Worm (Caenorhabditis elegans) whole organism, L4 larva: ENCODE data around the gene F26H11.8.

Experiments
- F26F4.8 ChIP-seq: fragments of 200-800 bp; sonication (Bioruptor generic); conservative IDR thresholded peaks from 2 replicates; pipeline ENCODE4 v1.3.6; 2022; ENCODE audit warnings: missing genetic modification characterization, missing compliant biosample characterization
- F37D6.2 ChIP-seq: sonication (generic microtip); optimal IDR thresholded peaks from 2 replicates; lab custom pipeline; 2016; ENCODE audit warnings: mild to moderate bottlenecking, missing genetic modification characterization, missing compliant biosample characterization
- F44E2.7 ChIP-seq: fragments of 200-800 bp; sonication (Bioruptor generic); IDR thresholded peaks from 2 replicates; pipeline ENCODE4 v2.1.2; 2022; ENCODE audit warnings: missing genetic modification characterization, missing compliant biosample characterization
- F49E8.2 ChIP-seq: sonication (generic microtip); optimal IDR thresholded peaks from 2 replicates; lab custom pipeline; 2016; ENCODE audit warnings: missing compliant biosample characterization, mild to moderate bottlenecking, missing genetic modification characterization, borderline replicate concordance
- R02D3.7 ChIP-seq: fragments of 150-350 bp; sonication (generic microtip); optimal IDR thresholded peaks from 3 replicates; lab custom pipeline; 2014; ENCODE audit warnings: missing biosample characterization, missing genetic modification characterization
- Y105C5A.15 ChIP-seq: fragments of 200-800 bp; sonication (Bioruptor generic); IDR thresholded peaks from 2 replicates; pipeline ENCODE4 v1.3.6; 2022; ENCODE audit warnings: missing genetic modification characterization, missing compliant biosample characterization
- Y5F2A.4 ChIP-seq: fragments of 200-800 bp; sonication (Bioruptor generic); optimal IDR thresholded peaks from 2 replicates; lab custom pipeline; 2018; ENCODE audit warnings: mild to moderate bottlenecking, missing genetic modification characterization, missing compliant biosample characterization
- aha-1 ChIP-seq: fragments of 150-350 bp; peaks from one replicate; lab custom pipeline; 2014; ENCODE audit warnings: missing biosample characterization, missing genetic modification characterization
- ama-1 ChIP-seq: fragments of 150-350 bp; optimal IDR thresholded peaks from 2 replicates; lab custom pipeline; 2014; ENCODE audit warnings: inconsistent platforms, mixed read lengths
- arid-1 ChIP-seq: fragments of 200-800 bp; sonication (Bioruptor generic); conservative IDR thresholded peaks from 2 replicates; pipeline ENCODE4 v1.3.6; 2022; ENCODE audit warnings: missing genetic modification reagents, missing genetic modification characterization, missing compliant biosample characterization
- ceh-28 ChIP-seq: fragments of 150-350 bp; optimal IDR thresholded peaks from 2 replicates; lab custom pipeline; 2014; ENCODE audit warnings: missing biosample characterization, missing genetic modification reagents, missing genetic modification characterization
- daf-16 ChIP-seq, 3 experiments: sonication (generic microtip); optimal IDR thresholded peaks; 2 replicates each; lab custom pipeline; 2016 to 2017; ENCODE audit warnings: missing genetic modification characterization in 3 of 3, missing genetic modification reagents in 3 of 3, mild to moderate bottlenecking in 2 of 3, missing compliant biosample characterization in 2 of 3, missing biosample characterization in 1 of 3, moderate library complexity in 1 of 3
- daf-19 ChIP-seq: fragments of 200-800 bp; sonication (Bioruptor generic); conservative IDR thresholded peaks from 2 replicates; pipeline ENCODE4 v1.3.6; 2022; ENCODE audit warnings: missing genetic modification characterization, missing compliant biosample characterization
- dmd-9 ChIP-seq: fragments of 200-800 bp; sonication (Bioruptor generic); IDR thresholded peaks from 2 replicates; pipeline ENCODE4 v1.3.6; 2022; ENCODE audit warnings: missing genetic modification reagents, missing genetic modification characterization, missing compliant biosample characterization
- dpl-1 ChIP-seq: fragments of 150-350 bp; optimal IDR thresholded peaks from 2 replicates; lab custom pipeline; 2014; ENCODE audit warnings: missing biosample characterization, missing genetic modification reagents, missing genetic modification characterization
- duxl-1 ChIP-seq: sonication (generic microtip); optimal IDR thresholded peaks from 2 replicates; lab custom pipeline; 2016; ENCODE audit warnings: mild to moderate bottlenecking, missing genetic modification characterization, moderate library complexity, missing compliant biosample characterization; ENCODE audit not compliant: poor library complexity
- dve-1 ChIP-seq: sonication (generic microtip); optimal IDR thresholded peaks from 2 replicates; lab custom pipeline; 2017; ENCODE audit warnings: antibody characterized with exemption, mild to moderate bottlenecking, missing genetic modification characterization, missing compliant biosample characterization; ENCODE audit not compliant: insufficient read depth
- hif-1 ChIP-seq, 2 experiments: sonication (generic microtip); optimal IDR thresholded peaks; 2 replicates each; lab custom pipeline; 2016 to 2017; ENCODE audit warnings: missing compliant biosample characterization in 2 of 2, missing genetic modification characterization in 2 of 2, missing genetic modification reagents in 2 of 2, missing genotype in 2 of 2, mild to moderate bottlenecking in 1 of 2
- jun-1 ChIP-seq: fragments of 150-350 bp; optimal IDR thresholded peaks from 2 replicates; lab custom pipeline; 2014; ENCODE audit warnings: missing biosample characterization, missing genetic modification reagents, missing genetic modification characterization
- lim-7 ChIP-seq: fragments of 200-800 bp; sonication (Bioruptor generic); IDR thresholded peaks from 2 replicates; pipeline ENCODE4 v1.3.6; 2022; ENCODE audit warnings: missing genetic modification characterization, missing compliant biosample characterization
- lin-29 ChIP-seq: fragments of 200-800 bp; sonication (Bioruptor generic); IDR thresholded peaks from 2 replicates; pipeline ENCODE4 v1.3.6; 2022; ENCODE audit warnings: missing genetic modification reagents, missing genetic modification characterization, missing compliant biosample characterization
- lir-3 ChIP-seq: sonication (generic microtip); optimal IDR thresholded peaks from 2 replicates; lab custom pipeline; 2016; ENCODE audit warnings: mild to moderate bottlenecking, missing genetic modification characterization, missing compliant biosample characterization
- mdl-1 ChIP-seq, 2 experiments: fragments of 150-350 bp in 1 of 2; sonication (generic microtip) in 1 of 2; optimal IDR thresholded peaks; 2 replicates each; lab custom pipeline; 2014 to 2017; ENCODE audit warnings: missing biosample characterization in 2 of 2, missing genetic modification characterization in 2 of 2
- mdt-29 ChIP-seq: fragments of 200-800 bp; sonication (Bioruptor generic); IDR thresholded peaks from 2 replicates; pipeline ENCODE4 v1.3.6; 2022; ENCODE audit warnings: missing genetic modification reagents, missing genetic modification characterization, missing compliant biosample characterization
- mep-1 ChIP-seq: fragments of 150-350 bp; sonication (generic microtip); optimal IDR thresholded peaks from 3 replicates; lab custom pipeline; 2014; ENCODE audit warnings: missing biosample characterization, missing genetic modification characterization
- mxl-2 ChIP-seq: fragments of 200-800 bp; sonication (Bioruptor generic); conservative IDR thresholded peaks from 2 replicates; pipeline ENCODE4 v1.3.6; 2022; ENCODE audit warnings: missing genetic modification reagents, missing genetic modification characterization, missing compliant biosample characterization
- mxl-3 ChIP-seq: fragments of 200-800 bp; sonication (Bioruptor generic); optimal IDR thresholded peaks from 2 replicates; lab custom pipeline; 2018; ENCODE audit warnings: mild to moderate bottlenecking, missing genetic modification characterization, missing compliant biosample characterization
- nhr-102 ChIP-seq: sonication (generic microtip); optimal IDR thresholded peaks from 2 replicates; lab custom pipeline; 2016; ENCODE audit warnings: mild to moderate bottlenecking, missing genetic modification characterization, moderate library complexity, missing compliant biosample characterization
- nhr-11 ChIP-seq: fragments of 150-350 bp; optimal IDR thresholded peaks from 2 replicates; lab custom pipeline; 2014; ENCODE audit warnings: missing biosample characterization, missing genetic modification characterization
- nhr-237 ChIP-seq: sonication (generic microtip); optimal IDR thresholded peaks from 2 replicates; lab custom pipeline; 2017; ENCODE audit warnings: missing biosample characterization, missing genetic modification characterization
- nhr-25 ChIP-seq: sonication (generic microtip); optimal IDR thresholded peaks from 2 replicates; lab custom pipeline; 2017; ENCODE audit warnings: missing genetic modification characterization, mild to moderate bottlenecking, missing compliant biosample characterization, antibody characterized with exemption, moderate library complexity, borderline replicate concordance; ENCODE audit not compliant: insufficient read depth
- nhr-28 ChIP-seq: fragments of 150-350 bp; optimal IDR thresholded peaks from 2 replicates; lab custom pipeline; 2014; ENCODE audit warnings: missing biosample characterization, missing genetic modification characterization
- nhr-41 ChIP-seq: fragments of 200-800 bp; sonication (Bioruptor generic); IDR thresholded peaks from 2 replicates; pipeline ENCODE4 v1.3.6; 2022; ENCODE audit warnings: missing genetic modification reagents, missing genetic modification characterization, missing compliant biosample characterization
- nhr-42 ChIP-seq: fragments of 200-800 bp; sonication (Bioruptor generic); IDR thresholded peaks from 2 replicates; pipeline ENCODE4 v1.3.6; 2022; ENCODE audit warnings: missing genetic modification characterization, missing compliant biosample characterization
- nhr-48 ChIP-seq: sonication (generic microtip); optimal IDR thresholded peaks from 2 replicates; lab custom pipeline; 2016; ENCODE audit warnings: mild to moderate bottlenecking, missing genetic modification characterization, missing compliant biosample characterization
- pha-4 ChIP-seq, 2 experiments: fragments of 150-350 bp in 1 of 2; fragments of 200-800 bp in 1 of 2; sonication (Bioruptor generic) in 1 of 2; IDR thresholded peaks in 1 of 2; optimal IDR thresholded peaks in 1 of 2; 2 replicates each; pipeline versions ENCODE4 v1.3.6 to Lab custom; 2014 to 2022; ENCODE audit warnings: missing genetic modification characterization in 2 of 2, missing genetic modification reagents in 2 of 2, missing biosample characterization in 1 of 2, missing compliant biosample characterization in 1 of 2
- php-3 ChIP-seq: fragments of 200-800 bp; sonication (Bioruptor generic); IDR thresholded peaks from 2 replicates; pipeline ENCODE4 v1.3.6; 2022; ENCODE audit warnings: missing genetic modification reagents, missing genetic modification characterization, missing compliant biosample characterization
- rbr-2 ChIP-seq: sonication (generic microtip); optimal IDR thresholded peaks from 2 replicates; lab custom pipeline; 2016; ENCODE audit warnings: missing genotype, missing genetic modification characterization, missing compliant biosample characterization
- saeg-2 ChIP-seq: fragments of 200-800 bp; sonication (Bioruptor generic); IDR thresholded peaks from 2 replicates; pipeline ENCODE4 v1.3.6; 2022; ENCODE audit warnings: missing genetic modification reagents, missing genetic modification characterization, missing compliant biosample characterization
- skn-1 ChIP-seq: fragments of 150-350 bp; optimal IDR thresholded peaks from 2 replicates; lab custom pipeline; 2014; ENCODE audit warnings: missing biosample characterization, missing genetic modification characterization
- spr-1 ChIP-seq: sonication (generic microtip); optimal IDR thresholded peaks from 2 replicates; lab custom pipeline; 2016; ENCODE audit warnings: mild to moderate bottlenecking, missing genetic modification characterization, missing compliant biosample characterization
- spr-3 ChIP-seq: fragments of 200-800 bp; sonication (Bioruptor generic); optimal IDR thresholded peaks from 2 replicates; lab custom pipeline; 2018; ENCODE audit warnings: mild to moderate bottlenecking, missing genetic modification characterization, missing compliant biosample characterization
- tag-97 ChIP-seq: fragments of 200-800 bp; sonication (Bioruptor generic); IDR thresholded peaks from 2 replicates; pipeline ENCODE4 v1.3.6; 2022; ENCODE audit warnings: missing genetic modification characterization, missing compliant biosample characterization
- unc-39 ChIP-seq: sonication (generic microtip); optimal IDR thresholded peaks from 2 replicates; lab custom pipeline; 2017; ENCODE audit warnings: missing biosample characterization, missing genetic modification characterization
- unc-62 ChIP-seq, 3 experiments: fragments of 150-350 bp in 1 of 3; sonication (generic microtip); optimal IDR thresholded peaks in 2 of 3; peaks in 1 of 3; 1 replicate in 1 of 3; 2 replicates in 2 of 3; lab custom pipeline; 2014 to 2017; ENCODE audit warnings: missing biosample characterization in 3 of 3, missing genetic modification characterization in 3 of 3, missing genetic modification reagents in 3 of 3, missing genotype in 1 of 3
- zfp-2 ChIP-seq: sonication (generic microtip); optimal IDR thresholded peaks from 2 replicates; lab custom pipeline; 2016; ENCODE audit warnings: mild to moderate bottlenecking, missing genetic modification characterization, missing compliant biosample characterization
- zfp-3 ChIP-seq: fragments of 200-800 bp; sonication (Bioruptor generic); conservative IDR thresholded peaks from 2 replicates; pipeline ENCODE4 v1.3.6; 2022; ENCODE audit warnings: missing genetic modification reagents, missing genetic modification characterization, missing compliant biosample characterization
- zip-11 ChIP-seq: fragments of 200-800 bp; sonication (Bioruptor generic); IDR thresholded peaks from 2 replicates; pipeline ENCODE4 v1.3.6; 2022; ENCODE audit warnings: missing genetic modification characterization, missing compliant biosample characterization
- ztf-11 ChIP-seq: fragments of 150-350 bp; optimal IDR thresholded peaks from 2 replicates; lab custom pipeline; 2014; ENCODE audit warnings: missing biosample characterization, missing genetic modification characterization

The F26H11.8 gene

DNA sequence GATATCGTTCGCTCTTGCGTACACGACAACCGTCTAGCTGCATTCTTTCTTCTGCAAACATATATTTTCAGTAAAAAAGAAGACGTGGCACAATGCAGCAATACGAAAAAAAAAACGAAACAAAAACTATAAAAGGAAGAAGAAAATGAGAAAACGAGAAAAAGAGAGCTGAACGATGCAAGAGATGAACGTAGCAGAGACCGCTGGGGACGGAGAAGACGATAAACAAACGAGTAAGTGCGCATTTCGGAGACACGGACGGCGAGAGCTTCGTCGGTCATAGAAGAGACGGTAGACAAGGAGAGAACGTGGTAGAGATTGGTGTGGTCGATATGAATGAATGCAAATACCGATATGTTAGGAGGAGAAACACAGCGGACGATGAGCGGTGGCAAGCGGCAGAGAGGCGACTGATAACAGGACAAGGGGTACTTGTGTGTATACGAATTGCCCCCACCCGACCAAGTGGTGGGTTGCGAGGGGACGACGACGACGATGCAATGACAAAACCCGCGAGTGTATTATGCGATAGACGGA lies 49.7 kb downstream of the F26H11.8 start, which contains the start of gene K04B12.2:
Gene K04B12.2 (minus strand): TSS at position 51 of the 537 bp plus-strand sequence.
- TF ChIP-seq skn-1 (tag; lab: Kevin White, UChicago) = no peak
- TF ChIP-seq duxl-1 (tag; lab: Kevin White, UChicago) = no peak
- TF ChIP-seq daf-19 (GFP tag; lab: Robert Waterston, UW) = no peak
- no peak for TF ChIP-seq pha-4 (GFP tag; IDR thresholded peaks at IDR 0.05; lab: Robert Waterston, UW)
- TF ChIP-seq pha-4 (tag; optimal IDR thresholded peaks at IDR 0.05; lab: Kevin White, UChicago) = peak; percentile 19
- TF ChIP-seq dmd-9 = no peak
- no peak for TF ChIP-seq F26F4.8
- TF ChIP-seq Y105C5A.15 (GFP tag; lab: Robert Waterston, UW) = no peak
- no peak for TF ChIP-seq unc-39 (tag; lab: Kevin White, UChicago)
- TF ChIP-seq nhr-237 (tag; lab: Kevin White, UChicago) = no peak
- TF ChIP-seq lim-7 (GFP tag; lab: Robert Waterston, UW) = no peak
- no peak for TF ChIP-seq zfp-3 (GFP tag; lab: Robert Waterston, UW)
- TF ChIP-seq nhr-11 (tag; lab: Kevin White, UChicago) = peak; percentile 6
- TF ChIP-seq daf-16 (GFP tag; optimal IDR thresholded peaks at IDR 0.05; lab: Kevin White, UChicago) = peak; percentile 16 to 62
- TF ChIP-seq daf-16 (tag; optimal IDR thresholded peaks at IDR 0.05; lab: Kevin White, UChicago) = peak; percentile 90
- TF ChIP-seq nhr-28 (tag; lab: Kevin White, UChicago) = peak; percentile 79
- TF ChIP-seq saeg-2 (GFP tag; lab: Robert Waterston, UW) = no peak
- no peak for TF ChIP-seq F49E8.2 (tag; lab: Kevin White, UChicago)
- peak; percentile 36 to 76 for TF ChIP-seq mdl-1 (tag; optimal IDR thresholded peaks at IDR 0.05; lab: Kevin White, UChicago)
- TF ChIP-seq R02D3.7 = no peak
- TF ChIP-seq F37D6.2 (tag; lab: Kevin White, UChicago) = no peak
- no peak for TF ChIP-seq lir-3 (tag; lab: Kevin White, UChicago)
- TF ChIP-seq php-3 (GFP tag; lab: Robert Waterston, UW) = peak; percentile 35; the same call in 1 of the 2 replicates
- peak; percentile 80 for TF ChIP-seq rbr-2 (tag; lab: Kevin White, UChicago)
- TF ChIP-seq arid-1 (GFP tag; lab: Robert Waterston, UW) = peak; percentile 37; the same call in 1 of the 2 replicates
- TF ChIP-seq nhr-25 (tag; lab: Kevin White, UChicago) = no peak
- no peak for TF ChIP-seq mxl-2 (GFP tag; lab: Robert Waterston, UW)
- no peak for TF ChIP-seq lin-29 (GFP tag; lab: Robert Waterston, UW)
- TF ChIP-seq nhr-41 (GFP tag; lab: Robert Waterston, UW) = 0 out of 2 replicates have a peak, but pooled peaks have one; percentile 41
- TF ChIP-seq mep-1 (tag; lab: Kevin White, UChicago) = peak; percentile 85
- TF ChIP-seq jun-1 = peak; percentile 31
- no peak for TF ChIP-seq zip-11 (GFP tag; lab: Robert Waterston, UW)
- no peak for TF ChIP-seq mdt-29 (GFP tag; lab: Robert Waterston, UW)
- TF ChIP-seq ceh-28 = no peak
- no peak for TF ChIP-seq ztf-11 (tag; lab: Kevin White, UChicago)
- no peak for TF ChIP-seq tag-97 (GFP tag; lab: Robert Waterston, UW)
- peak; percentile 43 for TF ChIP-seq nhr-102 (tag; lab: Kevin White, UChicago)
- no peak for TF ChIP-seq spr-3 (GFP tag; lab: Kevin White, UChicago)
- TF ChIP-seq spr-1 = peak; percentile 8
- no peak for TF ChIP-seq zfp-2 (tag; lab: Kevin White, UChicago)
- peak; percentile 84 for TF ChIP-seq aha-1 (tag; lab: Kevin White, UChicago)
- TF ChIP-seq dpl-1 = peak; percentile 60
- TF ChIP-seq ama-1 = no peak
- TF ChIP-seq unc-62 (GFP tag; optimal IDR thresholded peaks at IDR 0.05 in 1 of 2; lab: Kevin White, UChicago) = peak in 1 of 2 experiments; percentile 51
- TF ChIP-seq unc-62 (tag; optimal IDR thresholded peaks at IDR 0.05; lab: Kevin White, UChicago) = no peak
- TF ChIP-seq Y5F2A.4 (GFP tag; lab: Kevin White, UChicago) = no peak
- TF ChIP-seq dve-1 = peak; percentile 84
- no peak for TF ChIP-seq F44E2.7 (GFP tag; lab: Robert Waterston, UW)
- TF ChIP-seq nhr-42 (GFP tag; lab: Robert Waterston, UW) = peak; percentile 58; the same call in 1 of the 2 replicates
- TF ChIP-seq mxl-3 = peak; percentile 86
- peak in 1 of 2 experiments; percentile 48 for TF ChIP-seq hif-1 (tag; optimal IDR thresholded peaks at IDR 0.05; lab: Kevin White, UChicago)
- TF ChIP-seq nhr-48 (tag; lab: Kevin White, UChicago) = peak; percentile 51
